Worm (Caenorhabditis elegans) whole organism, L1 larva: ENCODE results near the gene ZK666.8.

Experiments
- C04F5.9 ChIP-seq: sonication (generic microtip); optimal IDR thresholded peaks from 2 replicates; lab custom pipeline; 2016; ENCODE audit warnings: missing genetic modification characterization, missing compliant biosample characterization
- C34B4.2 ChIP-seq: sonication (generic microtip); optimal IDR thresholded peaks from 2 replicates; lab custom pipeline; 2017; ENCODE audit warnings: mild to moderate bottlenecking, missing genetic modification characterization, missing compliant biosample characterization
- F16B12.6 ChIP-seq: fragments of 150-350 bp; optimal IDR thresholded peaks from 2 replicates; lab custom pipeline; 2014; ENCODE audit warnings: missing biosample characterization, missing genetic modification characterization
- Y116A8C.19 ChIP-seq: sonication (generic microtip); optimal IDR thresholded peaks from 2 replicates; lab custom pipeline; 2016; ENCODE audit warnings: missing compliant biosample characterization, missing genetic modification characterization, borderline replicate concordance
- aly-2 ChIP-seq: fragments of 150-350 bp; optimal IDR thresholded peaks from 2 replicates; lab custom pipeline; 2014; ENCODE audit warnings: missing biosample characterization, missing genetic modification characterization
- blmp-1 ChIP-seq: fragments of 150-350 bp; optimal IDR thresholded peaks from 2 replicates; lab custom pipeline; 2014; ENCODE audit warnings: missing biosample characterization, missing genetic modification characterization
- ceh-63 ChIP-seq: fragments of 200-800 bp; sonication (Bioruptor generic); optimal IDR thresholded peaks from 2 replicates; lab custom pipeline; 2018; ENCODE audit warnings: mild to moderate bottlenecking, missing genetic modification characterization, missing compliant biosample characterization
- ceh-8 ChIP-seq: fragments of 200-800 bp; sonication (Bioruptor generic); optimal IDR thresholded peaks from 2 replicates; lab custom pipeline; 2018; ENCODE audit warnings: mild to moderate bottlenecking, missing genetic modification characterization, moderate library complexity, missing compliant biosample characterization
- ceh-82 ChIP-seq, 3 experiments: fragments of 150-350 bp in 1 of 3; sonication (generic microtip) in 2 of 3; optimal IDR thresholded peaks; 2 replicates each; lab custom pipeline; 2014 to 2017; ENCODE audit warnings: missing biosample characterization in 3 of 3, missing genetic modification characterization in 3 of 3
- ceh-88 ChIP-seq: fragments of 200-800 bp; sonication (Bioruptor generic); IDR thresholded peaks from 2 replicates; pipeline ENCODE4 v1.3.6; 2022; ENCODE audit warnings: missing genetic modification characterization, missing compliant biosample characterization
- ces-1 ChIP-seq: fragments of 150-350 bp; optimal IDR thresholded peaks from 2 replicates; lab custom pipeline; 2014; ENCODE audit warnings: missing biosample characterization, missing genetic modification reagents, missing genetic modification characterization
- dsc-1 ChIP-seq: sonication (generic microtip); optimal IDR thresholded peaks from 2 replicates; lab custom pipeline; 2016; ENCODE audit warnings: mild to moderate bottlenecking, missing genetic modification characterization, missing compliant biosample characterization
- efl-1 ChIP-seq, 4 experiments: fragments of 150-350 bp; optimal IDR thresholded peaks in 3 of 4; peaks in 1 of 4; 1 replicate in 1 of 4; 2 replicates in 3 of 4; lab custom pipeline; 2014; ENCODE audit warnings: missing biosample characterization in 2 of 4, missing genetic modification characterization in 2 of 4, missing genetic modification reagents in 2 of 4
- egl-13 ChIP-seq: sonication (generic microtip); optimal IDR thresholded peaks from 2 replicates; lab custom pipeline; 2016; ENCODE audit warnings: missing genotype, missing genetic modification reagents, missing genetic modification characterization, missing compliant biosample characterization
- elt-2 ChIP-seq: sonication (generic microtip); optimal IDR thresholded peaks from 2 replicates; lab custom pipeline; 2016; ENCODE audit warnings: missing genetic modification characterization, mild to moderate bottlenecking, inconsistent platforms, missing compliant biosample characterization, missing genetic modification reagents
- elt-3 ChIP-seq, 6 experiments: fragments of 150-350 bp in 1 of 6; sonication (generic microtip); optimal IDR thresholded peaks; 2 replicates each; lab custom pipeline; 2017 to 2018; ENCODE audit warnings: missing biosample characterization in 6 of 6, missing genetic modification characterization in 6 of 6, inconsistent platforms in 1 of 6
- ets-5 ChIP-seq: fragments of 200-800 bp; sonication (Bioruptor generic); IDR thresholded peaks from 2 replicates; pipeline ENCODE4 v1.3.6; 2022; ENCODE audit warnings: missing genetic modification characterization, missing compliant biosample characterization
- fkh-10 ChIP-seq: sonication (generic microtip); optimal IDR thresholded peaks from 2 replicates; lab custom pipeline; 2017; ENCODE audit warnings: missing biosample characterization, missing genetic modification reagents, missing genetic modification characterization
- fkh-4 ChIP-seq: sonication (generic microtip); optimal IDR thresholded peaks from 2 replicates; lab custom pipeline; 2016; ENCODE audit warnings: missing compliant biosample characterization, missing genetic modification characterization, borderline replicate concordance
- grh-1 ChIP-seq: fragments of 200-800 bp; sonication (Bioruptor generic); IDR thresholded peaks from 2 replicates; pipeline ENCODE4 v1.3.6; 2022; ENCODE audit warnings: missing genetic modification reagents, missing genetic modification characterization, missing compliant biosample characterization
- hpl-2 ChIP-seq: fragments of 150-350 bp; optimal IDR thresholded peaks from 2 replicates; lab custom pipeline; 2014; ENCODE audit warnings: missing biosample characterization, missing genetic modification reagents, missing genetic modification characterization
- jun-1 ChIP-seq: fragments of 150-350 bp; optimal IDR thresholded peaks from 2 replicates; lab custom pipeline; 2014; ENCODE audit warnings: missing biosample characterization, missing genetic modification reagents, missing genetic modification characterization
- lin-14 ChIP-seq: fragments of 200-800 bp; sonication (Bioruptor generic); optimal IDR thresholded peaks from 2 replicates; lab custom pipeline; 2018; ENCODE audit warnings: mild to moderate bottlenecking, missing genetic modification characterization, moderate library complexity, missing compliant biosample characterization
- lin-15B ChIP-seq: fragments of 150-350 bp; sonication (generic microtip); optimal IDR thresholded peaks from 3 replicates; lab custom pipeline; 2014; ENCODE audit warnings: missing biosample characterization, missing genetic modification characterization
- lin-35 ChIP-seq, 2 experiments: fragments of 150-350 bp; optimal IDR thresholded peaks; 2 replicates each; lab custom pipeline; 2014; ENCODE audit warnings: missing biosample characterization in 2 of 2, missing genetic modification characterization in 2 of 2, missing genetic modification reagents in 2 of 2
- lir-3 ChIP-seq: sonication (generic microtip); optimal IDR thresholded peaks from 2 replicates; lab custom pipeline; 2016; ENCODE audit warnings: mild to moderate bottlenecking, missing genetic modification characterization, moderate library complexity, missing compliant biosample characterization; ENCODE audit not compliant: poor library complexity
- lsy-2 ChIP-seq, 2 experiments: fragments of 150-350 bp; optimal IDR thresholded peaks; 2 replicates each; lab custom pipeline; 2014; ENCODE audit warnings: missing biosample characterization in 2 of 2, missing genetic modification characterization in 2 of 2
- mab-9 ChIP-seq: fragments of 200-800 bp; sonication (Bioruptor generic); IDR thresholded peaks from 2 replicates; pipeline ENCODE4 v1.3.6; 2022; ENCODE audit warnings: missing genetic modification reagents, missing genetic modification characterization, missing compliant biosample characterization
- mef-2 ChIP-seq: fragments of 150-350 bp; optimal IDR thresholded peaks from 2 replicates; lab custom pipeline; 2014; ENCODE audit warnings: missing biosample characterization, missing genetic modification characterization
- nhr-11 ChIP-seq: fragments of 150-350 bp; optimal IDR thresholded peaks from 2 replicates; lab custom pipeline; 2014; ENCODE audit warnings: missing biosample characterization, missing genetic modification characterization
- nhr-12 ChIP-seq: sonication (generic microtip); optimal IDR thresholded peaks from 2 replicates; lab custom pipeline; 2017; ENCODE audit warnings: missing biosample characterization, missing genetic modification characterization
- nhr-20 ChIP-seq: sonication (generic microtip); optimal IDR thresholded peaks from 2 replicates; lab custom pipeline; 2016; ENCODE audit warnings: mild to moderate bottlenecking, missing genetic modification characterization, missing compliant biosample characterization
- nhr-237 ChIP-seq: fragments of 150-350 bp; optimal IDR thresholded peaks from 2 replicates; lab custom pipeline; 2014; ENCODE audit warnings: missing biosample characterization, missing genetic modification characterization
- nhr-28 ChIP-seq: fragments of 150-350 bp; optimal IDR thresholded peaks from 2 replicates; lab custom pipeline; 2014; ENCODE audit warnings: missing biosample characterization, missing genetic modification characterization
- nhr-47 ChIP-seq: sonication (generic microtip); optimal IDR thresholded peaks from 2 replicates; lab custom pipeline; 2016; ENCODE audit warnings: mild to moderate bottlenecking, missing genetic modification characterization, moderate library complexity, missing compliant biosample characterization
- nhr-71 ChIP-seq: sonication (generic microtip); optimal IDR thresholded peaks from 2 replicates; lab custom pipeline; 2016; ENCODE audit warnings: mild to moderate bottlenecking, missing genetic modification characterization, moderate library complexity, missing compliant biosample characterization
- nhr-76 ChIP-seq: sonication (generic microtip); optimal IDR thresholded peaks from 2 replicates; lab custom pipeline; 2017; ENCODE audit warnings: missing biosample characterization, missing genetic modification characterization
- nhr-77 ChIP-seq: fragments of 150-350 bp; optimal IDR thresholded peaks from 2 replicates; lab custom pipeline; 2014; ENCODE audit warnings: missing biosample characterization, missing genetic modification characterization
- nhr-85 ChIP-seq: sonication (generic microtip); peaks from one replicate; lab custom pipeline; 2016; ENCODE audit warnings: missing genetic modification characterization, inconsistent platforms, missing compliant biosample characterization
- nhr-90 ChIP-seq: sonication (generic microtip); optimal IDR thresholded peaks from 2 replicates; lab custom pipeline; 2016; ENCODE audit warnings: mild to moderate bottlenecking, missing genetic modification characterization, missing compliant biosample characterization; ENCODE audit not compliant: poor library complexity
- pax-3 ChIP-seq: fragments of 200-800 bp; sonication (Bioruptor generic); optimal IDR thresholded peaks from 2 replicates; lab custom pipeline; 2018; ENCODE audit warnings: mild to moderate bottlenecking, missing genetic modification characterization, moderate library complexity, missing compliant biosample characterization
- skn-1 ChIP-seq: fragments of 150-350 bp; optimal IDR thresholded peaks from 2 replicates; lab custom pipeline; 2014; ENCODE audit warnings: missing biosample characterization, missing genetic modification characterization
- snu-23 ChIP-seq: sonication (generic microtip); optimal IDR thresholded peaks from 2 replicates; lab custom pipeline; 2016; ENCODE audit warnings: missing genetic modification characterization, missing compliant biosample characterization
- sptf-1 ChIP-seq: fragments of 150-350 bp; optimal IDR thresholded peaks from 2 replicates; lab custom pipeline; 2014; ENCODE audit warnings: missing biosample characterization, missing genetic modification characterization
- tbx-2 ChIP-seq: sonication (generic microtip); optimal IDR thresholded peaks from 2 replicates; lab custom pipeline; 2016; ENCODE audit warnings: missing genetic modification characterization, missing compliant biosample characterization
- unc-130 ChIP-seq: fragments of 150-350 bp; optimal IDR thresholded peaks from 2 replicates; lab custom pipeline; 2017; ENCODE audit warnings: missing biosample characterization, missing genetic modification characterization, inconsistent platforms
- unc-30 ChIP-seq: sonication (generic microtip); optimal IDR thresholded peaks from 2 replicates; lab custom pipeline; 2017; ENCODE audit warnings: missing biosample characterization, missing genetic modification characterization
- unc-62 ChIP-seq: fragments of 150-350 bp; optimal IDR thresholded peaks from 2 replicates; lab custom pipeline; 2014; ENCODE audit warnings: missing biosample characterization, missing genetic modification reagents, missing genetic modification characterization
- unc-86 ChIP-seq: sonication (generic microtip); optimal IDR thresholded peaks from 2 replicates; lab custom pipeline; 2016; ENCODE audit warnings: missing genetic modification characterization, missing compliant biosample characterization
- unc-98 ChIP-seq: fragments of 200-800 bp; sonication (Bioruptor generic); IDR thresholded peaks from 2 replicates; pipeline ENCODE4 v1.3.6; 2022; ENCODE audit warnings: missing genetic modification characterization, missing compliant biosample characterization
- zag-1 ChIP-seq: fragments of 150-350 bp; optimal IDR thresholded peaks from 2 replicates; lab custom pipeline; 2014; ENCODE audit warnings: missing biosample characterization, missing genetic modification characterization
- ztf-4 ChIP-seq: fragments of 150-350 bp; optimal IDR thresholded peaks from 2 replicates; lab custom pipeline; 2014; ENCODE audit warnings: missing biosample characterization, missing genetic modification characterization

The ZK666.8 gene

ce11 chrII:10504729-10505128 lies 11.8 kb upstream of the ZK666.8 start (continued):
- TF ChIP-seq aly-2 (tag; lab: Kevin White, UChicago), result no peak
- peak in 1 of 2 experiments; percentile 19 for TF ChIP-seq lsy-2 (tag; optimal IDR thresholded peaks at IDR 0.05; lab: Kevin White, UChicago)
- no peak for TF ChIP-seq unc-62 (GFP tag; lab: Kevin White, UChicago)
- TF ChIP-seq ceh-82 (tag; optimal IDR thresholded peaks at IDR 0.05; lab: Kevin White, UChicago), result no peak
- TF ChIP-seq ceh-88, result no peak
- no peak for TF ChIP-seq skn-1 (tag; lab: Kevin White, UChicago)
- no peak for TF ChIP-seq unc-30
- no peak for TF ChIP-seq Y116A8C.19
- no peak for TF ChIP-seq C34B4.2 (tag; lab: Kevin White, UChicago)
- no peak for TF ChIP-seq nhr-237 (tag; lab: Kevin White, UChicago)
- no peak for TF ChIP-seq ets-5 (GFP tag; lab: Robert Waterston, UW)
- TF ChIP-seq nhr-47 (tag; lab: Kevin White, UChicago), result no peak
- TF ChIP-seq nhr-76 (tag; lab: Kevin White, UChicago), result no peak
- peak; percentile 62 for TF ChIP-seq blmp-1
- TF ChIP-seq egl-13 (tag; lab: Kevin White, UChicago), result no peak
- TF ChIP-seq lin-14 (GFP tag; lab: Kevin White, UChicago), result peak; percentile 57
- no peak for TF ChIP-seq jun-1 (tag; lab: Kevin White, UChicago)
- TF ChIP-seq ces-1 (GFP tag; lab: Kevin White, UChicago), result no peak
- no peak for TF ChIP-seq efl-1 (optimal IDR thresholded peaks at IDR 0.05; lab: Kevin White, UChicago)
- TF ChIP-seq efl-1 (GFP tag; optimal IDR thresholded peaks at IDR 0.05 in 1 of 2; lab: Kevin White, UChicago), result peak in 1 of 2 experiments; percentile 1
- peak; percentile 28 for TF ChIP-seq nhr-77 (tag; lab: Kevin White, UChicago)
- no peak for TF ChIP-seq unc-98 (GFP tag; lab: Robert Waterston, UW)
- no peak for TF ChIP-seq mab-9 (GFP tag; lab: Robert Waterston, UW)
- TF ChIP-seq nhr-11, result no peak
- TF ChIP-seq lir-3, result no peak
- TF ChIP-seq ceh-8, result no peak
- TF ChIP-seq unc-130 (tag; lab: Kevin White, UChicago), result no peak
- no peak for TF ChIP-seq tbx-2 (tag; lab: Kevin White, UChicago)
- no peak for TF ChIP-seq grh-1
- TF ChIP-seq fkh-4 (tag; lab: Kevin White, UChicago), result no peak
- TF ChIP-seq fkh-10 (GFP tag; lab: Kevin White, UChicago), result no peak
- TF ChIP-seq elt-2 (tag; lab: Kevin White, UChicago), result no peak
- TF ChIP-seq nhr-85 (tag; lab: Kevin White, UChicago), result peak; percentile 30
- no peak for TF ChIP-seq nhr-12 (tag; lab: Kevin White, UChicago)
- TF ChIP-seq pax-3, result no peak
- TF ChIP-seq lin-15B, result no peak
- no peak for TF ChIP-seq hpl-2
- TF ChIP-seq lin-35 (GFP tag; optimal IDR thresholded peaks at IDR 0.05; lab: Kevin White, UChicago), result no peak
- TF ChIP-seq dsc-1 (tag; lab: Kevin White, UChicago), result no peak
- no peak for TF ChIP-seq C04F5.9 (tag; lab: Kevin White, UChicago)
- no peak for TF ChIP-seq snu-23 (GFP tag; lab: Kevin White, UChicago)
- TF ChIP-seq ceh-63 (GFP tag; lab: Kevin White, UChicago), result no peak
- no peak for TF ChIP-seq nhr-90
- TF ChIP-seq ztf-4 (tag; lab: Kevin White, UChicago), result no peak

ce11 chrII:10502491-10503063 lies 9.6 kb upstream of the ZK666.8 start, which contains the start of gene myrf-1:
myrf-1 (minus strand) TSS chrII:10502541.
- TF ChIP-seq unc-86 (tag; lab: Kevin White, UChicago), result peak; percentile 73
- TF ChIP-seq nhr-237 (tag; lab: Kevin White, UChicago), result peak; percentile 51
- no peak for TF ChIP-seq zag-1
- TF ChIP-seq nhr-28, result no peak
- peak; percentile 85 for TF ChIP-seq nhr-47 (tag; lab: Kevin White, UChicago)
- TF ChIP-seq mef-2 (tag; lab: Kevin White, UChicago), result peak; percentile 10
- TF ChIP-seq nhr-85 (tag; lab: Kevin White, UChicago), result peak; percentile 99
- TF ChIP-seq nhr-71 (tag; lab: Kevin White, UChicago), result peak; percentile 91
- no peak for TF ChIP-seq fkh-4 (tag; lab: Kevin White, UChicago)
- no peak for TF ChIP-seq unc-98 (GFP tag; lab: Robert Waterston, UW)
- TF ChIP-seq fkh-10 (GFP tag; lab: Kevin White, UChicago), result peak; percentile 66
- TF ChIP-seq elt-2 (tag; lab: Kevin White, UChicago), result peak; percentile 66
- TF ChIP-seq sptf-1 (tag; lab: Kevin White, UChicago), result no peak
- TF ChIP-seq mab-9 (GFP tag; lab: Robert Waterston, UW), result peak; percentile 53; the same call in 1 of the 2 replicates
- TF ChIP-seq nhr-12 (tag; lab: Kevin White, UChicago), result no peak
- peak in 1 of 6 experiments; percentile 9 for TF ChIP-seq elt-3 (tag; optimal IDR thresholded peaks at IDR 0.05; lab: Kevin White, UChicago)
- peak; percentile 85 for TF ChIP-seq nhr-20 (tag; lab: Kevin White, UChicago)
- peak; percentile 77 for TF ChIP-seq dsc-1 (tag; lab: Kevin White, UChicago)
- TF ChIP-seq unc-130 (tag; lab: Kevin White, UChicago), result peak; percentile 70
- TF ChIP-seq F16B12.6, result peak; percentile 13
